Worm (Caenorhabditis elegans) whole organism, L1 larva: ENCODE results near the gene ZK617.26.

Experiments
- ama-1 ChIP-seq: fragments of 150-350 bp; optimal IDR thresholded peaks from 2 replicates; lab custom pipeline; 2014
- blmp-1 ChIP-seq: fragments of 150-350 bp; optimal IDR thresholded peaks from 2 replicates; lab custom pipeline; 2014; ENCODE audit warnings: missing biosample characterization, missing genetic modification characterization
- dpl-1 ChIP-seq, 3 experiments: fragments of 150-350 bp in 2 of 3; sonication (generic microtip) in 1 of 3; optimal IDR thresholded peaks; 2 replicates each; lab custom pipeline; 2014 to 2017; ENCODE audit warnings: missing biosample characterization in 3 of 3, missing genetic modification characterization in 3 of 3, missing genetic modification reagents in 3 of 3
- fos-1 ChIP-seq: fragments of 150-350 bp; optimal IDR thresholded peaks from 2 replicates; lab custom pipeline; 2014; ENCODE audit warnings: missing biosample characterization, missing genetic modification characterization
- hpl-2 ChIP-seq: fragments of 150-350 bp; optimal IDR thresholded peaks from 2 replicates; lab custom pipeline; 2014; ENCODE audit warnings: missing biosample characterization, missing genetic modification reagents, missing genetic modification characterization
- lin-13 ChIP-seq: fragments of 150-350 bp; optimal IDR thresholded peaks from 2 replicates; lab custom pipeline; 2014; ENCODE audit warnings: missing biosample characterization, missing genetic modification reagents, missing genetic modification characterization
- nhr-11 ChIP-seq: fragments of 150-350 bp; optimal IDR thresholded peaks from 2 replicates; lab custom pipeline; 2014; ENCODE audit warnings: missing biosample characterization, missing genetic modification characterization
- nhr-12 ChIP-seq: sonication (generic microtip); optimal IDR thresholded peaks from 2 replicates; lab custom pipeline; 2017; ENCODE audit warnings: missing biosample characterization, missing genetic modification characterization
- nhr-28 ChIP-seq: fragments of 150-350 bp; optimal IDR thresholded peaks from 2 replicates; lab custom pipeline; 2014; ENCODE audit warnings: missing biosample characterization, missing genetic modification characterization
- nhr-90 ChIP-seq: sonication (generic microtip); optimal IDR thresholded peaks from 2 replicates; lab custom pipeline; 2016; ENCODE audit warnings: mild to moderate bottlenecking, missing genetic modification characterization, missing compliant biosample characterization; ENCODE audit not compliant: poor library complexity
- unc-62 ChIP-seq: fragments of 150-350 bp; optimal IDR thresholded peaks from 2 replicates; lab custom pipeline; 2014; ENCODE audit warnings: missing biosample characterization, missing genetic modification reagents, missing genetic modification characterization
- ztf-11 ChIP-seq, 2 experiments: sonication (generic microtip); optimal IDR thresholded peaks; 2 replicates each; lab custom pipeline; 2016 to 2017; ENCODE audit warnings: missing genetic modification characterization in 2 of 2, missing biosample characterization in 1 of 2, missing compliant biosample characterization in 1 of 2

DNA sequence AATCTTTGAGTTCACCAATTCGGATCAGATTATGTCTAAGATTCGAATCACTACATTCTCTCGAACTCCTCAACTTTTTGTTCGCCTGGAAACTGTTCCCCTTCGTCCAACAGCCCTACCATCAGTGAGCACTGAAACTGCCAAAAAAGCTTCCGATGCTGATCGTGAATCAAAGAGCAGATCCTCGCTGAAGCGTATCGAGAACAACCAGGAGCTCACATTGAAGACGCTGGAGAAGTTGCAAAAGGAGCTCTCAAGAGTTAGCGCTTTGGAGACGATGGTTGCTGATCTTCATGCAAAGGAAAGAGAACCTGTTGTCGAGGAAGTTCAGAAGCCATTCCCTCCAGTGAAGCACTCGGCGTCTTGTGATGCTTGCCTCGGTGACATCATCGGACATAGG lies 24.0 kb upstream of the ZK617.26 start:
- TF ChIP-seq nhr-12 (tag; lab: Kevin White, UChicago) (no peak), ztf-11 (tag; optimal IDR thresholded peaks at IDR 0.05; lab: Kevin White, UChicago) (no peak), unc-62 (GFP tag; lab: Kevin White, UChicago) (no peak), blmp-1 (tag; lab: Kevin White, UChicago) (no peak), ama-1 (lab: Kevin White, UChicago) (no peak), hpl-2 (GFP tag; lab: Kevin White, UChicago) (no peak), nhr-28 (tag; lab: Kevin White, UChicago) (no peak), nhr-90 (tag; lab: Kevin White, UChicago) (no peak), fos-1 (tag; lab: Kevin White, UChicago) (no peak), dpl-1 (GFP tag; optimal IDR thresholded peaks at IDR 0.05; lab: Kevin White, UChicago) (no peak), lin-13 (GFP tag; lab: Kevin White, UChicago) (no peak), nhr-11 (tag; lab: Kevin White, UChicago) (no peak)
